Worm (Caenorhabditis elegans) whole organism, late embryonic: ENCODE results near the gene C01B10.7.

ENCODE experiments used
- ceh-2 ChIP-seq: sonication (generic microtip); optimal IDR thresholded peaks from 2 replicates; lab custom pipeline; 2016; ENCODE audit warnings: missing genotype, missing genetic modification characterization, missing compliant biosample characterization
- nhr-11 ChIP-seq: fragments of 150-350 bp; optimal IDR thresholded peaks from 2 replicates; lab custom pipeline; 2014; ENCODE audit warnings: missing biosample characterization, missing genetic modification characterization

Gene C01B10.7

DNA sequence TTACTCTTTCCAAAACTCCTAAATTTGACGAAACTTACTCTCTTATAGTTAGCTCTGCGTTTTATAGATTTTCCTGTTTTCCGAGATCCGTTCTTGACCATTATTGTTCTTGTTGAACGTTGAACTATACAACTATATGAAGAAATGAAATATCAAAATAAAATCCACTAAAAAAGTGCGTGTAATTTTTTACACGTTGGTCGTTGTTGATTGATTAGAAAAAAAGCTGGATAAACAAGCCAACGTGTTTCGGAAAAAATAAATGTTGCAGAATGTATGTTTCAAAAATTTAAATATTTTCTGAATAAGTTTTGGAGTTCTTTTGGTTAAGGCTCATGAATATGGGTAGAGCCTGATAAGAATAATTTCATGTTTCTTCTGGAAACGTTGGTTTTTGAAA lies 29.5 kb downstream of the C01B10.7 start, which contains the start of gene Y73B6A.1:
Gene Y73B6A.1 (minus strand): TSS at position 101 of the 400 bp plus-strand sequence.
- no peak for TF ChIP-seq nhr-11 (tag; lab: Kevin White, UChicago)
- no peak for TF ChIP-seq ceh-2 (tag; lab: Kevin White, UChicago)
